Fruit fly (Drosophila melanogaster): ENCODE measurements around the gene CG11714.

The CG11714 gene

DNA sequence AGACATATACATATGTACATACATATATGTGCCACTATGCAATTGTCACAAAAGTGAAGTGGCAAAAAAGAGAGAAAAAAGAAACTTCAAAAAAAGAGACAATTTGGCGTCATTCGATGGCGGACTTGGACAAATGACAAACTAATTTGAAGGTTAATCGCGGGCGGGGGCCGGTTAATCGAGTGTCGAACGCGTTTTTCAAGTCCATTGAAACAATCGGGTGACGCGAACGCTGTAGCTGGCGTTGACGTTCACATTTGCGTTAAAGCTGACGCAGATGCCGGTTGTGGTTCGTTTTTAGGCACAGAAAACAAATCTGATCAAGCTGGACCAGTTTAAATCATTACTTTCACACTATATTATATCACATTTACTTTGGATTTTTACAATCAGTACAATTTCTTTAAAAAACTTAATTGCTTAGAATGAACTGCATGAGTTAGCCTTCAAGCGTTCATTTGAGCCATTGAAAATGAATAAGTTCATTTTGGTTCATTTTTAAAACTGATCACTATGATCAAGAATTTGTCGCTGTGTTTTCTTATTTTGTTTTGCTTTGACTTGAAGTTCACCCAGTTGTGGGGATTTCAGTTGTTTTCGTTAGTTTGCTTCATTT lies 11.3 kb upstream of the CG11714 start (continued):
- TF ChIP-seq twi (tag; optimal IDR thresholded peaks at IDR 0.05) (no peak), CG32532 (GFP tag; IDR thresholded peaks at IDR 0.05) (peak; percentile 54; the same call in 1 of the 2 replicates), CG1647 (GFP tag; optimal IDR thresholded peaks at IDR 0.05) (no peak), PHDP (tag; optimal IDR thresholded peaks at IDR 0.05) (peak; percentile 50), danr (GFP tag; IDR thresholded peaks at IDR 0.05) (no peak), CG4328 (GFP tag; optimal IDR thresholded peaks at IDR 0.05) (peak; percentile 13), ttk (GFP tag; IDR thresholded peaks at IDR 0.05) (peak; percentile 36; the same call in 1 of the 2 replicates), wek (GFP tag; optimal IDR thresholded peaks at IDR 0.05) (no peak), Dfd (GFP tag; optimal IDR thresholded peaks at IDR 0.05) (no peak), p53 (GFP tag; optimal IDR thresholded peaks at IDR 0.05) (no peak), CG17359 (tag; optimal IDR thresholded peaks at IDR 0.05) (peak; percentile 43), ranshi (GFP tag; IDR thresholded peaks at IDR 0.05) (no peak), CG6175 (GFP tag; IDR thresholded peaks at IDR 0.05) (no peak), run (tag; optimal IDR thresholded peaks at IDR 0.05) (no peak), CG31224 (GFP tag; IDR thresholded peaks at IDR 0.05) (0 out of 2 replicates have a peak, but pooled peaks have one; percentile 7), B-H2 (GFP tag; optimal IDR thresholded peaks at IDR 0.05) (peak; percentile 6), Hr3 (GFP tag; optimal IDR thresholded peaks at IDR 0.05) (no peak), CG15269 (tag; optimal IDR thresholded peaks at IDR 0.05) (peak; percentile 76), CG9876 (GFP tag; optimal IDR thresholded peaks at IDR 0.05) (no peak), Ada2b (GFP tag; IDR thresholded peaks at IDR 0.05) (no peak), MTF-1 (GFP tag; optimal IDR thresholded peaks at IDR 0.05; ENCODE audit: borderline replicate concordance) (no peak), bsh (GFP tag; optimal IDR thresholded peaks at IDR 0.05) (peak in 1 of 2 experiments; percentile 1), salm (tag; optimal IDR thresholded peaks at IDR 0.05) (no peak), CG14965 (GFP tag; optimal IDR thresholded peaks at IDR 0.05; ENCODE audit: borderline replicate concordance) (no peak), her (GFP tag; optimal IDR thresholded peaks at IDR 0.05) (no peak), Doc2 (GFP tag; IDR thresholded peaks at IDR 0.05) (no peak), CG30020 (tag; optimal IDR thresholded peaks at IDR 0.05) (no peak), CG11695 (GFP tag; IDR thresholded peaks at IDR 0.05) (no peak), pum (GFP tag; optimal IDR thresholded peaks at IDR 0.05) (peak; percentile 38), bab2 (GFP tag; optimal IDR thresholded peaks at IDR 0.05) (no peak), luna (GFP tag; optimal IDR thresholded peaks at IDR 0.05) (no peak), org-1 (GFP tag; optimal IDR thresholded peaks at IDR 0.05) (peak; percentile 61), onecut (GFP tag; IDR thresholded peaks at IDR 0.05) (no peak), CG6683 (GFP tag; optimal IDR thresholded peaks at IDR 0.05) (no peak), D (optimal IDR thresholded peaks at IDR 0.05) (no peak), D (GFP tag; optimal IDR thresholded peaks at IDR 0.05) (no peak), CG6854 (GFP tag; optimal IDR thresholded peaks at IDR 0.05) (no peak), sens-2 (GFP tag; IDR thresholded peaks at IDR 0.05) (no peak), CG8478 (optimal IDR thresholded peaks at IDR 0.05) (no peak), NC2β (GFP tag; optimal IDR thresholded peaks at IDR 0.05) (no peak), CG11247 (GFP tag; IDR thresholded peaks at IDR 0.05) (no peak), nau (GFP tag; optimal IDR thresholded peaks at IDR 0.05) (no peak), CG4282 (GFP tag; optimal IDR thresholded peaks at IDR 0.05) (no peak), Atf-2 (GFP tag; optimal IDR thresholded peaks at IDR 0.05) (peak; percentile 13), Blimp-1 (GFP tag; optimal IDR thresholded peaks at IDR 0.05) (no peak), oc (tag; optimal IDR thresholded peaks at IDR 0.05) (no peak), Jarid2 (GFP tag; optimal IDR thresholded peaks at IDR 0.05) (no peak), Kr (GFP tag; optimal IDR thresholded peaks at IDR 0.05) (no peak), nerfin-2 (GFP tag; IDR thresholded peaks at IDR 0.05; ENCODE audit: partially characterized antibody) (no peak), Asciz (GFP tag; optimal IDR thresholded peaks at IDR 0.05) (no peak), C15 (GFP tag; IDR thresholded peaks at IDR 0.05) (no peak)
